Worm (Caenorhabditis elegans) whole organism, late embryonic: ENCODE results near the gene B0238.9.

Experiments used
- F13H6.1 ChIP-seq: sonication (generic microtip); optimal IDR thresholded peaks from 2 replicates; lab custom pipeline; 2016; ENCODE audit warnings: missing genetic modification characterization, missing compliant biosample characterization
- K02D7.2 ChIP-seq: sonication (generic microtip); optimal IDR thresholded peaks from 2 replicates; lab custom pipeline; 2017; ENCODE audit warnings: mild to moderate bottlenecking, missing genetic modification characterization, missing compliant biosample characterization
- K09A11.1 ChIP-seq: sonication (generic microtip); optimal IDR thresholded peaks from 2 replicates; lab custom pipeline; 2017; ENCODE audit warnings: antibody characterized with exemption, mild to moderate bottlenecking, missing genetic modification characterization, missing compliant biosample characterization; ENCODE audit not compliant: insufficient read depth
- Y22D7AL.16 ChIP-seq: sonication (generic microtip); optimal IDR thresholded peaks from 2 replicates; lab custom pipeline; 2016; ENCODE audit warnings: missing genetic modification characterization, missing compliant biosample characterization
- ahr-1 ChIP-seq: sonication (generic microtip); optimal IDR thresholded peaks from 2 replicates; lab custom pipeline; 2016; ENCODE audit warnings: missing genetic modification characterization, missing compliant biosample characterization
- ama-1 ChIP-seq: fragments of 150-350 bp; optimal IDR thresholded peaks from 2 replicates; lab custom pipeline; 2014
- ceh-18 ChIP-seq: sonication (generic microtip); optimal IDR thresholded peaks from 2 replicates; lab custom pipeline; 2016; ENCODE audit warnings: missing genetic modification characterization, missing compliant biosample characterization
- ceh-19 ChIP-seq: fragments of 200-800 bp; sonication (Bioruptor generic); optimal IDR thresholded peaks from 2 replicates; lab custom pipeline; 2018; ENCODE audit warnings: mild to moderate bottlenecking, missing genetic modification characterization, missing compliant biosample characterization
- ceh-2 ChIP-seq: sonication (generic microtip); optimal IDR thresholded peaks from 2 replicates; lab custom pipeline; 2016; ENCODE audit warnings: missing genotype, missing genetic modification characterization, missing compliant biosample characterization
- ceh-30 ChIP-seq: fragments of 150-350 bp; optimal IDR thresholded peaks from 2 replicates; lab custom pipeline; 2014; ENCODE audit warnings: missing biosample characterization, missing genetic modification characterization
- ceh-31 ChIP-seq: sonication (generic microtip); optimal IDR thresholded peaks from 2 replicates; lab custom pipeline; 2016; ENCODE audit warnings: missing genetic modification characterization, missing compliant biosample characterization
- ceh-34 ChIP-seq: sonication (generic microtip); optimal IDR thresholded peaks from 2 replicates; lab custom pipeline; 2016; ENCODE audit warnings: mild to moderate bottlenecking, missing genetic modification characterization, missing compliant biosample characterization
- ceh-45 ChIP-seq: fragments of 200-800 bp; sonication (Bioruptor generic); IDR thresholded peaks from 2 replicates; pipeline ENCODE4 v1.3.6; 2022; ENCODE audit warnings: missing genetic modification reagents, missing genetic modification characterization, missing compliant biosample characterization
- ceh-48 ChIP-seq: sonication (generic microtip); optimal IDR thresholded peaks from 2 replicates; lab custom pipeline; 2016; ENCODE audit warnings: missing genetic modification characterization, inconsistent platforms, missing compliant biosample characterization
- ceh-9 ChIP-seq: sonication (generic microtip); optimal IDR thresholded peaks from 2 replicates; lab custom pipeline; 2016; ENCODE audit warnings: mild to moderate bottlenecking, missing genetic modification characterization, inconsistent platforms, missing compliant biosample characterization
- dmd-4 ChIP-seq: sonication (generic microtip); optimal IDR thresholded peaks from 2 replicates; lab custom pipeline; 2016; ENCODE audit warnings: borderline replicate concordance, missing genetic modification characterization, missing compliant biosample characterization
- dve-1 ChIP-seq: sonication (generic microtip); optimal IDR thresholded peaks from 2 replicates; lab custom pipeline; 2017; ENCODE audit warnings: antibody characterized with exemption, mild to moderate bottlenecking, missing genetic modification characterization, missing compliant biosample characterization
- fax-1 ChIP-seq: sonication (generic microtip); optimal IDR thresholded peaks from 2 replicates; lab custom pipeline; 2016; ENCODE audit warnings: missing genotype, missing genetic modification characterization, missing compliant biosample characterization
- fkh-10 ChIP-seq: fragments of 150-350 bp; optimal IDR thresholded peaks from 2 replicates; lab custom pipeline; 2014; ENCODE audit warnings: missing biosample characterization, missing genetic modification reagents, missing genetic modification characterization
- fkh-6 ChIP-seq: sonication (generic microtip); optimal IDR thresholded peaks from 2 replicates; lab custom pipeline; 2016; ENCODE audit warnings: missing genetic modification characterization, missing compliant biosample characterization
- hlh-30 ChIP-seq: sonication (generic microtip); optimal IDR thresholded peaks from 2 replicates; lab custom pipeline; 2017; ENCODE audit warnings: antibody characterized with exemption, missing genetic modification characterization, missing compliant biosample characterization; ENCODE audit not compliant: insufficient read depth
- hlh-8 ChIP-seq: sonication (generic microtip); optimal IDR thresholded peaks from 2 replicates; lab custom pipeline; 2016; ENCODE audit warnings: missing genotype, missing genetic modification characterization, missing compliant biosample characterization
- lim-6 ChIP-seq: sonication (generic microtip); optimal IDR thresholded peaks from 2 replicates; lab custom pipeline; 2016; ENCODE audit warnings: missing genetic modification characterization, missing compliant biosample characterization
- mec-3 ChIP-seq: sonication (generic microtip); optimal IDR thresholded peaks from 2 replicates; lab custom pipeline; 2016; ENCODE audit warnings: borderline replicate concordance, missing genetic modification characterization, missing compliant biosample characterization
- nhr-232 ChIP-seq: sonication (generic microtip); optimal IDR thresholded peaks from 2 replicates; lab custom pipeline; 2016; ENCODE audit warnings: missing genetic modification characterization, missing compliant biosample characterization
- npax-4 ChIP-seq: sonication (generic microtip); optimal IDR thresholded peaks from 2 replicates; lab custom pipeline; 2016; ENCODE audit warnings: missing genetic modification characterization, missing compliant biosample characterization
- pax-1 ChIP-seq: fragments of 150-350 bp; optimal IDR thresholded peaks from 2 replicates; lab custom pipeline; 2014; ENCODE audit warnings: missing biosample characterization, missing genetic modification characterization
- pha-4 ChIP-seq: fragments of 150-350 bp; optimal IDR thresholded peaks from 2 replicates; lab custom pipeline; 2018; ENCODE audit warnings: missing biosample characterization, missing genetic modification reagents, missing genetic modification characterization
- rnt-1 ChIP-seq: sonication (generic microtip); optimal IDR thresholded peaks from 2 replicates; lab custom pipeline; 2016; ENCODE audit warnings: missing genetic modification characterization, missing compliant biosample characterization
- sox-4 ChIP-seq: sonication (generic microtip); optimal IDR thresholded peaks from 2 replicates; lab custom pipeline; 2017; ENCODE audit warnings: mild to moderate bottlenecking, missing genetic modification characterization, inconsistent platforms, missing compliant biosample characterization
- syd-9 ChIP-seq: sonication (generic microtip); optimal IDR thresholded peaks from 2 replicates; lab custom pipeline; 2016; ENCODE audit warnings: mild to moderate bottlenecking, missing genetic modification characterization, moderate library complexity, missing compliant biosample characterization
- tbx-2 ChIP-seq: sonication (generic microtip); optimal IDR thresholded peaks from 2 replicates; lab custom pipeline; 2016; ENCODE audit warnings: missing genetic modification characterization, missing compliant biosample characterization
- ttx-3 ChIP-seq: sonication (generic microtip); optimal IDR thresholded peaks from 2 replicates; lab custom pipeline; 2016; ENCODE audit warnings: missing genetic modification reagents, missing genetic modification characterization, missing compliant biosample characterization
- unc-3 ChIP-seq, 2 experiments: fragments of 200-800 bp in 1 of 2; sonication (Bioruptor generic) in 1 of 2; sonication (generic microtip) in 1 of 2; conservative IDR thresholded peaks in 1 of 2; optimal IDR thresholded peaks in 1 of 2; 2 replicates each; pipeline versions ENCODE4 v1.3.6 to Lab custom; 2016 to 2022; ENCODE audit warnings: missing compliant biosample characterization in 2 of 2, missing genetic modification characterization in 2 of 2, missing genetic modification reagents in 1 of 2
- unc-42 ChIP-seq: sonication (generic microtip); optimal IDR thresholded peaks from 2 replicates; lab custom pipeline; 2016; ENCODE audit warnings: missing genotype, missing genetic modification characterization, missing compliant biosample characterization
- unc-55 ChIP-seq: sonication (generic microtip); optimal IDR thresholded peaks from 2 replicates; lab custom pipeline; 2017; ENCODE audit warnings: missing biosample characterization, missing genetic modification reagents, missing genetic modification characterization
- zip-5 ChIP-seq: sonication (generic microtip); optimal IDR thresholded peaks from 2 replicates; lab custom pipeline; 2016; ENCODE audit warnings: missing genetic modification characterization, missing compliant biosample characterization

B0238.9 gene

ce11 chrV:5311635-5312034 lies 33.7 kb upstream of the B0238.9 start, which contains the start of gene C10G8.4:
Gene C10G8.4 (plus strand): TSS chrV:5311935.
- no peak for TF ChIP-seq ceh-9 (tag; lab: Kevin White, UChicago)
- no peak for TF ChIP-seq ceh-30 (tag; lab: Kevin White, UChicago)
- TF ChIP-seq ahr-1 (tag; lab: Kevin White, UChicago): no peak

- no peak for TF ChIP-seq mec-3
These were observed 26.5 kb upstream of the B0238.9 start for ce11 chrV:5304366-5304765.

- TF ChIP-seq zip-5 (tag; lab: Kevin White, UChicago): no peak
- TF ChIP-seq lim-6 (tag; lab: Kevin White, UChicago): no peak
- no peak for TF ChIP-seq ceh-34 (tag; lab: Kevin White, UChicago)
- TF ChIP-seq hlh-30 (tag; lab: Kevin White, UChicago): no peak
- no peak for TF ChIP-seq fkh-10 (GFP tag; lab: Kevin White, UChicago)
- no peak for TF ChIP-seq dve-1 (tag; lab: Kevin White, UChicago)
- no peak for TF ChIP-seq fkh-6
- TF ChIP-seq syd-9 (tag; lab: Kevin White, UChicago): no peak
- TF ChIP-seq ceh-48: no peak
- no peak for TF ChIP-seq tbx-2
- TF ChIP-seq, all 69 proteins: peak for 0
These were observed 25.5 kb upstream of the B0238.9 start, which contains the start of gene ncx-2 for ce11 chrV:5303389-5303788. Gene ncx-2 (plus strand): TSS chrV:5303689.

- no peak for TF ChIP-seq Y22D7AL.16 (tag; lab: Kevin White, UChicago)
- TF ChIP-seq rnt-1 (tag; lab: Kevin White, UChicago): no peak
- TF ChIP-seq ttx-3 (tag; lab: Kevin White, UChicago): no peak
- no peak for TF ChIP-seq K09A11.1 (tag; lab: Kevin White, UChicago)
- TF ChIP-seq npax-4 (tag; lab: Kevin White, UChicago): no peak
- no peak for TF ChIP-seq hlh-8 (tag; lab: Kevin White, UChicago)
- no peak for TF ChIP-seq ceh-31 (tag; lab: Kevin White, UChicago)
- TF ChIP-seq ceh-2 (tag; lab: Kevin White, UChicago): no peak
- TF ChIP-seq ceh-34 (tag; lab: Kevin White, UChicago): no peak
- TF ChIP-seq unc-55: no peak
- no peak for TF ChIP-seq ama-1 (lab: Kevin White, UChicago)
- no peak for TF ChIP-seq ceh-45
- no peak for TF ChIP-seq fax-1
- no peak for TF ChIP-seq ahr-1 (tag; lab: Kevin White, UChicago)
- TF ChIP-seq ceh-9 (tag; lab: Kevin White, UChicago): no peak
- TF ChIP-seq F13H6.1 (tag; lab: Kevin White, UChicago): no peak
These were observed 23.3 kb upstream of the B0238.9 start for ce11 chrV:5301226-5301625.

- TF ChIP-seq K02D7.2 (no peak), lim-6 (tag; lab: Kevin White, UChicago) (no peak), mec-3 (no peak), ceh-19 (GFP tag; lab: Kevin White, UChicago) (no peak), dve-1 (tag; lab: Kevin White, UChicago) (no peak), sox-4 (tag; lab: Kevin White, UChicago) (no peak), unc-3 (GFP tag; conservative IDR thresholded peaks at IDR 0.05; lab: Robert Waterston, UW) (no peak), unc-3 (tag; optimal IDR thresholded peaks at IDR 0.05; lab: Kevin White, UChicago) (no peak), unc-55 (no peak), unc-42 (tag; lab: Kevin White, UChicago) (no peak), fkh-6 (no peak), pax-1 (no peak), dmd-4 (no peak), hlh-30 (tag; lab: Kevin White, UChicago) (no peak), pha-4 (tag; lab: Kevin White, UChicago) (no peak), ceh-18 (tag; lab: Kevin White, UChicago) (no peak), Y22D7AL.16 (tag; lab: Kevin White, UChicago) (no peak), zip-5 (tag; lab: Kevin White, UChicago) (no peak), nhr-232 (tag; lab: Kevin White, UChicago) (no peak)
These were observed 19.8 kb upstream of the B0238.9 start for ce11 chrV:5297740-5298139.
